Worm (Caenorhabditis elegans): ENCODE data around the gene col-34.

Gene col-34

DNA sequence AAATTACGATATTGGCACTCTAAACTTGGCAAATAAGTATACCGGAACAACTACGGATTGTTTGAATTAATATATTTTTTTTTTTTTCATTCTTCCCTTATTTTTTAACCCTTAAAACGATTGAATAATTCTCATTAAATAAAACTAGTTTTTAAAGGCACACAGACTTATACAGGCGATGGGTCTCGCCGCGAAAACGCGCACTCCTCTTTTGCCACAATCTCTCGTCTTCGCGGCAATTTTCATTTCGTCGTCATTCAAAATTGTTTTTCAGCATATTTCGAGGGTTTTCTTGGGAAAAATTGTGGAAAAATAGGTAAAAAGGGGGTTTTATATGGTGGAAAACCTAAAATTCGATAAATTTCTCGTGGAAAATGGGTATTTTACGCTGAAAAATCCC, 2.9 kb upstream of the col-34 start (continued):
- no peak for TF ChIP-seq fkh-4 (tag; optimal IDR thresholded peaks at IDR 0.05; ENCODE audit: borderline replicate concordance)
- TF ChIP-seq elt-2 (tag; optimal IDR thresholded peaks at IDR 0.05), result no peak
- no peak for TF ChIP-seq hlh-4 (tag; optimal IDR thresholded peaks at IDR 0.05)
- TF ChIP-seq C04F5.9 (tag; optimal IDR thresholded peaks at IDR 0.05), result peak; percentile 10
- peak; percentile 64 for TF ChIP-seq nhr-19 (GFP tag; conservative IDR thresholded peaks at IDR 0.05)
- TF ChIP-seq F16B12.6 (tag; optimal IDR thresholded peaks at IDR 0.05), result peak; percentile 33
- TF ChIP-seq mep-1 (tag; optimal IDR thresholded peaks at IDR 0.05), result peak; percentile 75
- TF ChIP-seq pax-3 (tag; optimal IDR thresholded peaks at IDR 0.05), result no peak
- no peak for TF ChIP-seq sup-37 (GFP tag; optimal IDR thresholded peaks at IDR 0.05)
- TF ChIP-seq snu-23 (GFP tag; optimal IDR thresholded peaks at IDR 0.05), result peak; percentile 78
- TF ChIP-seq ceh-63 (GFP tag; optimal IDR thresholded peaks at IDR 0.05), result no peak
- peak in 1 of 2 experiments; percentile 19 for TF ChIP-seq mdl-1 (tag; optimal IDR thresholded peaks at IDR 0.05)
- peak; percentile 2 for TF ChIP-seq lin-39 (tag; optimal IDR thresholded peaks at IDR 0.05)
- TF ChIP-seq sptf-1 (tag; optimal IDR thresholded peaks at IDR 0.05), result no peak
- TF ChIP-seq lin-15B (tag; optimal IDR thresholded peaks at IDR 0.05), result no peak
- TF ChIP-seq irx-1 (tag; optimal IDR thresholded peaks at IDR 0.05), result peak; percentile 36
- peak; percentile 86 for TF ChIP-seq grh-1 (GFP tag; IDR thresholded peaks at IDR 0.05)
- TF ChIP-seq nhr-47 (tag; optimal IDR thresholded peaks at IDR 0.05), result peak; percentile 70
- no peak for TF ChIP-seq blmp-1 (tag; optimal IDR thresholded peaks at IDR 0.05)
- TF ChIP-seq nhr-20 (tag; optimal IDR thresholded peaks at IDR 0.05), result peak; percentile 59
- TF ChIP-seq C16A3.4 (tag; optimal IDR thresholded peaks at IDR 0.05), result peak; percentile 25
- no peak for TF ChIP-seq nhr-12 (tag; optimal IDR thresholded peaks at IDR 0.05)

DNA sequence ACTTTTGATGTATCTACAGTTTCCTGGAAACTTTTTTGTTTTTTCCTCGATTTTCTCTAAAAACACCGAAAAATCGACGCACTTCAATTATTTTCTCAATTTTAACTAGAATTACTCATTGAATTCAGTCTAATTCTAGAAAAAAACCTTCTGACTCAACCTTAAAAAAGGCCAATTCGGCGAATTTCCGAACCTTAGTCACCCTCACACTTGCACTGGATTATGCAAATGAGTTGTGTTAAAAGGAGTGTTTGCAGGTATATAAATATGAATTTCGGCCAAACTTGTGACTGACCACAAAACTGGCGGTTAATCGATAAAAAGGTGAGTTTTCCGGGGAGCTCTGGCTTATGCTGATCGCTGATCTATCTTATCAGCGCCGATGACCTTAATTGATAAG, 2.1 kb upstream of the col-34 start, which contains the start of gene ttr-20:
TSS of gene ttr-20 (plus strand) at position 301 of the 400 bp plus-strand sequence.
- TF ChIP-seq ceh-82 (tag; optimal IDR thresholded peaks at IDR 0.05), result no peak
- peak; percentile 7 for TF ChIP-seq nhr-85 (tag)
- TF ChIP-seq nhr-19 (GFP tag; conservative IDR thresholded peaks at IDR 0.05), result no peak
- no peak for TF ChIP-seq pag-3 (tag; optimal IDR thresholded peaks at IDR 0.05; ENCODE audit: borderline replicate concordance, insufficient read depth)
- no peak for TF ChIP-seq lin-13 (GFP tag; optimal IDR thresholded peaks at IDR 0.05)
- no peak for TF ChIP-seq ces-1 (GFP tag; optimal IDR thresholded peaks at IDR 0.05)
- TF ChIP-seq mab-9 (GFP tag; IDR thresholded peaks at IDR 0.05), result no peak

DNA sequence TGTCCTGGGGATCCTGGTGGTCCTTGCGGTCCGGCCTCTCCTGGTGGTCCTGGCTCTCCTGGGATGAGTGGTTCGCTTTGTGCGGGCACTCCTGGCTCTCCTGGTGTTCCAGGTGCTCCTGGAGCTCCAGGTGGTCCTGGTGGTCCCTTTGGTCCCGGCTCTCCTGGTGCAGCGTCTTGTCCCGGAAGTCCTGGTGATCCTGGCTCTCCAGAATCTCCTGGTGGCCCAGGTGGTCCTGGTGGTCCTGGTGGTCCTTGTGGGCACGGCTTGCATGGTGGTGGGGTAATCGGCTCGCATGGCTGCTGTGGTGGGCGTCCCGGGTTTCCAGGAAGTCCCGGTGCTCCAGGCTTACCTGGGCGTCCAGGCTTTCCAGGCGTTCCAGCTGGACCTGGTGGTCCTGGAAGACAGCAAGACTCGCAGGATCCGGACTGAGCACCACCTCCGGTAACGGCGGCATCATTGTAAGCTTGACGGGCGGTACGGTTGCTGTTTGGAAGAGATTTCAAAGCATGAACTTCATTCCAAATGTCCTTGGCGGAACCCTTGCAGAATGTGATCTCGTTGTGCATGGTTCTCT, 492 bp downstream of the col-34 start:
- TF ChIP-seq efl-1 (optimal IDR thresholded peaks at IDR 0.05) (no peak), efl-1 (GFP tag; optimal IDR thresholded peaks at IDR 0.05 in 1 of 2) (peak in 1 of 2 experiments; percentile 78), ama-1 (optimal IDR thresholded peaks at IDR 0.05) (no peak), lin-15B (tag; optimal IDR thresholded peaks at IDR 0.05) (no peak), ceh-63 (GFP tag; optimal IDR thresholded peaks at IDR 0.05) (no peak), ceh-8 (GFP tag; optimal IDR thresholded peaks at IDR 0.05) (peak; percentile 70), egl-27 (tag; optimal IDR thresholded peaks at IDR 0.05) (no peak)

DNA sequence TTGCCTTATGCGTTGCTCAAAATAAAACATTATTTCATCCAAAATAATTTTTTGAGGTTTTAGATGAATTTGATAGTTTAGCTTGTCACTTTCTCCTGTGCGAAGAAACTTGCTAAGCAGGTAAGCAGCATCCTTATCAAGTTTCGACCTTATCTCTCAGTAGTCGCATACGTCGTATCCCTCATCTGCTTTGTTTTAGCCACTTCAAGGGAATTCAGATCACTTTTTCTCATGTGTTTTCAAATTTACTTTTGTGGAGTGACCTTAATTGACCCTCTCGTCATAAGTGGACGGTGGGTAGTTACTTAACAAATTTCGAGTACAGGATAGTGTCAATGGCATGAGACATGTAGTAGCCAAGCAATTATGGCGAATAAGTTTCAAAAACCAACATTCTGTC, 7.7 kb downstream of the col-34 start:
- TF ChIP-seq efl-3 (GFP tag; optimal IDR thresholded peaks at IDR 0.05), result no peak
- peak; percentile 79 for TF ChIP-seq blmp-1 (tag; optimal IDR thresholded peaks at IDR 0.05)
- TF ChIP-seq aly-2 (tag; optimal IDR thresholded peaks at IDR 0.05), result no peak
- peak; percentile 59 for TF ChIP-seq ztf-4 (tag; optimal IDR thresholded peaks at IDR 0.05)
- no peak for TF ChIP-seq ces-1 (GFP tag; optimal IDR thresholded peaks at IDR 0.05)
- no peak for TF ChIP-seq grh-1 (GFP tag; IDR thresholded peaks at IDR 0.05)
- TF ChIP-seq vab-15 (tag; optimal IDR thresholded peaks at IDR 0.05), result no peak
- no peak for TF ChIP-seq unc-62 (GFP tag; optimal IDR thresholded peaks at IDR 0.05)
- no peak for TF ChIP-seq nhr-28 (tag; optimal IDR thresholded peaks at IDR 0.05)
- TF ChIP-seq unc-98 (GFP tag; IDR thresholded peaks at IDR 0.05), result no peak
